Worm (Caenorhabditis elegans) whole organism, L4/young adult: ENCODE results near the gene clec-263.

Experiments
- W03F9.2 ChIP-seq: fragments of 150-350 bp; optimal IDR thresholded peaks from 2 replicates; lab custom pipeline; 2014; ENCODE audit warnings: missing biosample characterization, missing genetic modification characterization
- dao-5 ChIP-seq: sonication (generic microtip); optimal IDR thresholded peaks from 2 replicates; lab custom pipeline; 2016; ENCODE audit warnings: missing genotype, missing genetic modification characterization, moderate library complexity, missing compliant biosample characterization
- him-1 ChIP-seq: sonication (generic microtip); optimal IDR thresholded peaks from 2 replicates; lab custom pipeline; 2016; ENCODE audit warnings: missing genotype, missing genetic modification reagents, missing genetic modification characterization, missing compliant biosample characterization

Gene clec-263

DNA sequence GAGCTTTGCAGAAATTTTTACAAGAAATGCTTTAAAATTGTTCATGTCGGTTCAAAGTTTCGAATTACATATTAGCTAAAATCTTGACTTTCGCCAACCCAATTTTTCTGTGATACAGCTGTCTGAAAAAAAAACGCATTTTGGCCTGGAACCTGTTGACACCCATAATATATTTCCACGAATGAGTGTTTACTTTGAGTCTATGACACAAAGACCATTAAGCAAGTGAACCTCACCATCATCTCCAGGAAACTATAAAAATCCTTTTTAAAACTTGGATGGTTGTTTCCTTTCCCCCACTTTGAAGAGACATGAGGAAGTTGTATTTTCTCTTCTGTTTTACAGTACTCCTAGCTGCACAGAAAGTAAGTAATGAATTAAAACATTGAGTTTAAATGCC is at the start of gene clec-263:
Gene clec-263, plus strand, starts transcription at position 301 of the 400 bp plus-strand sequence.
- TF ChIP-seq him-1 (tag; lab: Kevin White, UChicago): no peak
- no peak for TF ChIP-seq dao-5 (tag; lab: Kevin White, UChicago)

DNA sequence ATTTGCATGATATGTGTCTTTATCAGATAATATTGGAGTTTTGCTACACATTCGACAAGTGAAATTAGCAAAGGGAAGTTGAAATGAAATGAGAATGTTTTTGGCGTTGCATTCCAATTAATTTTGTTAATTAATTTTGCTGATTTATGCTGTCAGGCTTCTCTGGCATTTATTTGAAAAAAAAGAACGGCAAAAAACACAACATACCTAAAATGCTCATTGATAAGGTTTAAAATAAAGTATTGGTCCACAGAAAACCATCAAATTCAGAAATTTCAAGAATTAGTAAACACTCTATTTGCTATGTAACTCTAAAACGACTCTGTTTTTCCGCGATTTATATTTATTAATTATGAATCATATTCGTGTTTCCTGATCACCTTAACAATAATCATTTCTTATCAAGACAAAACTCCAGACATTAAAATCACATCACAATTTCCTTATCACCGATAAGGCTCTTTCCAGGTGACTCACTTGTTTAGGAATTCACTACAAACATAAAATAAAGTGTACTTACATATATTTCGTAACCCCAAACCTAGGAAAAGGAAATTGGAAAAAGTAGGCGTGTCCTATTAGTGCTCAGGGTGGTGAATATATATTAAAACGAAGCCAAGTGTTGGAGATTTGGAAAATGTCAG is 48.5 kb upstream of the clec-263 start, which contains the start of the genes srh-166 and Y38H6C.24:
Gene srh-166, minus strand, starts transcription at position 51 of the 644 bp plus-strand sequence.
Gene Y38H6C.24, plus strand, starts transcription at position 620 of the 644 bp plus-strand sequence.
- no peak for TF ChIP-seq dao-5 (tag; lab: Kevin White, UChicago)

DNA sequence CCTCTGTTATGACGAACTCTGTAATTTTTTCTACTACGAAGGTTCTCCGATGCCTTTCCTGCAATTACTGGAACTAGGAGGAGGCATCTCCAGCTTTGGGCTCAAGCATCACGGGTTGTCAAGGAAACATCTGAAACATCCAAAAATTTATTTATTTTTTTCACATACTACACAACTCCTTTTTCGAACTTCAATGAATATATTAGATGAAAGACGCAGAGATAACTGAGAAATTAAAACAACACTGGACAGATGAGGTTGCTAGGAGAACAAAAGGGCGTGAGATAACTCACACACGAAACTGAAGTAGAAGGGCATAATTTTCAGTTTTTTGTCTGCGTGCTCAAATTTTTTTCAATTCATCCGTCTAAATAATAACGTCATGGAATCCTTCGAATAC is 46.9 kb upstream of the clec-263 start, which contains the start of gene Y38H6C.13:
Gene Y38H6C.13, plus strand, starts transcription at position 301 of the 400 bp plus-strand sequence.
- TF ChIP-seq dao-5 (tag; lab: Kevin White, UChicago) (no peak), W03F9.2 (tag; lab: Kevin White, UChicago) (no peak), him-1 (tag; lab: Kevin White, UChicago) (no peak)

DNA sequence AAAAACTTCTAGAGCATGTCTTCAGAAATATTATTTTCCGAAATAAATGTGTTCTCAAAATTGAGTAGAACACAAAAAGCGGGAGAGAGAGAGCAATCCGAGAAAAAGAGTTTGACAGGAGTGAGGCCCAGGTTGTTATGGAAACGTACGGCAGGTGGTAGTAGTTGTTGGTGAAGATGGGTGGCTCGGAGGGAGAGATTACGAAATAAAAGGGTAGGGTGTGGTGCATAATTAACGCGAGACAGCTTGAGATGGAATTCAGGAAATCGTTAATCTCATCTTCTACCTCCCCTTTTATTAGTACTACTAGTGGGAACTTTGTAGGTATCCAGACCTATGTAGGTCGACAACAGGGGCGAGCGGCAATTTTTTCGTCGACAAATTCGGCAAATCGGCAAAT is 40.3 kb upstream of the clec-263 start, which contains the start of gene famh-161:
Gene famh-161, minus strand, starts transcription at position 101 of the 400 bp plus-strand sequence.
- TF ChIP-seq dao-5 (tag; lab: Kevin White, UChicago) (no peak), him-1 (tag; lab: Kevin White, UChicago) (no peak), W03F9.2 (tag; lab: Kevin White, UChicago) (no peak)

DNA sequence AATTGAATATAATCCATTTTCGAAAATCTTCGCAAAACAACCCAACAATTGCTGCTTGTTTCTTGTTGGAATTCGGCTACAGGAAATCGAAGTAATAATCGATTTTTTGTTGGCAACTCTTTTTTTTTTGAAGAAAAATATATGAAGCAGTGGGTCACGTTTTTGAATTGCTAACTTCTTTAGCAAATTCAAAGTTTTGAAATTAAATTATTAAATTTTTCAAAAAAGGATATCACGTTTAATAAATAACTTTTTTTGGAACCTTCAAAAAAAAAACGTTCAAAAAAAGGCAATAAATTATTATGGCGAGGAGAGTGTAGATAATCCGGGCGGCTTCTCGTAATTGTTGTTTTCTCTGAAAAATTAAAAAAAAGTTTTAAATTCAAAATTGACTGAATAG is 38.2 kb upstream of the clec-263 start, which contains the start of gene Y38H6C.15:
Gene Y38H6C.15, minus strand, starts transcription at position 101 of the 400 bp plus-strand sequence.
- TF ChIP-seq him-1 (tag; lab: Kevin White, UChicago) (no peak), W03F9.2 (tag; lab: Kevin White, UChicago) (no peak), dao-5 (tag; lab: Kevin White, UChicago) (no peak)

DNA sequence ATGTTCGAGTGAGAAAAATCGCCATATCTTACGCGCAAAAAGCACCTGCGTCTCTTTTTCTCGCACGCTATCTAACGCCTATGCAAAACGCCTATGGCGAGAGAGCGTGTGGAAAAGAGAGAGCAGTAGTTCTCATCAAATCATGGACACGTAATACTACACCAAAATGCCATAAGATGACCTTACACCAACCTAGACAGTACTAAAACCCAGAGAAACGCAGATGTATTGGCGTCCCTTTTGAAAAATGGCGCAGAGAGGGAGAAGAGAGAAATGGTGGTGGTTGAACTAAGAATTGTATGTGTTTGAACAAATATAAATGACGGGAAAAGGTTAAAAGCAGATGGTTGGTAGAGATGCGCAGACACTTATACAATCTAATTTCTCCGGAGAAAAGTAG is 35.4 kb upstream of the clec-263 start, which contains the start of gene Y38H6C.16:
Gene Y38H6C.16, minus strand, starts transcription at position 293 of the 400 bp plus-strand sequence.
- TF ChIP-seq W03F9.2 (tag; lab: Kevin White, UChicago) (no peak), him-1 (tag; lab: Kevin White, UChicago) (no peak), dao-5 (tag; lab: Kevin White, UChicago) (no peak)

DNA sequence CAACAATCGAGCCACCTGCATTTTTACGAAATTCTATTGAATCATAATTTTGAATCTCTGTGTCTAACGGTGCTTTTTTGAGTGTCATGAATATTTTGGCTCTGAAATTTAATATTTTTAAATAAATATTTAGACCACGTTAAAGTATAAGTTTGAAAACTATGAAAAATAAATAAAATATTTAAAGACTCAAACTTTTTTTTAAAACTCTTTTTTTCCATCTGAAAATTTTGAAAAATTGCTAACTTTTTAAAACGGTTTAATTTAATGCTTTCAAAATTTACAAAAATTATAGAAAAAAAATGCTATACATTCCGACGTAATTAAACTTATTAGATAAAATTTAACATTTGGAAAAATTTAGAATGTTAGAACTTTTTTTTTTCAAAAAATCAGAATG is 30.3 kb upstream of the clec-263 start, which contains the start of gene slc-36.3:
Gene slc-36.3, minus strand, starts transcription at position 101 of the 400 bp plus-strand sequence.
- no peak for TF ChIP-seq dao-5 (tag; lab: Kevin White, UChicago)
- TF ChIP-seq W03F9.2 (tag; lab: Kevin White, UChicago): no peak
- TF ChIP-seq him-1 (tag; lab: Kevin White, UChicago): no peak

DNA sequence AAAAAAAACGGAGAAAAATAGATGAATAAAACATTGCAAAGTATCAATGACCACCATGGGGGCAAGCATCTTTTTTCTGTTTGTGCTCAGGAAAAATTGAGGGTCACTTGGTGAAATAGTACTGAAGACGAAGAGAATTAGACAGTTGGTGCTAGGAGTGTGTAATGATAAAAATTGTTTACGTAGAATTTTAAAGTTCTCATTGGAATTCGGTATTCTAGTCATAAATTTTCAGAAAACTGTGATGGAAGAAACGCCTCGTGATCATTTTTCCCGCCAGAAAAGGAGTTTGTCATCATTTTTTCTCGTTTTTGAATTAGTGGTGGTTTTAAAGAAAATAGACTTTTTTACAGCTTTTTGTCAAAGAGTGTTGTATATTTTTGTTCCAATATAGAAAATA is 29.8 kb upstream of the clec-263 start:
- no peak for TF ChIP-seq him-1 (tag; lab: Kevin White, UChicago)
- TF ChIP-seq W03F9.2 (tag; lab: Kevin White, UChicago): no peak
- no peak for TF ChIP-seq dao-5 (tag; lab: Kevin White, UChicago)

DNA sequence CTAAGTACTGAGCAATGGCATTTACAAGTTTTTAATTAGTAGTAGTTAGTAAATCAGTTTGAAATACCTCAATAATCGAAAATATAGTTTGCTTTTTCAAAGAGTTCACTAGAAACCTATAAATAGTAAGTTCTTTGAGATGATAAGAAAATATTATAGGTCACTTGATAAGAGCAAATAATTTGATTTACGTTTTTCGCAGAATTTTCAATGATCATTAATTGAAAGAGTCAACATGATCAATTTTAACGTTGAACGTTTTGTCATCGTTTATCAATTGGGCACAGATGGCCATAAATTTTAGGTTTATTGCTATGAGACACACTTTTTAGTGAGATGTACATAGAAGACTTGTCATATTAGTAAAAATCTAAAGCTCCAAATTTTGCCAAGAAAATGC is 28.7 kb upstream of the clec-263 start:
- TF ChIP-seq W03F9.2 (tag; lab: Kevin White, UChicago) (no peak), him-1 (tag; lab: Kevin White, UChicago) (no peak), dao-5 (tag; lab: Kevin White, UChicago) (no peak)

DNA sequence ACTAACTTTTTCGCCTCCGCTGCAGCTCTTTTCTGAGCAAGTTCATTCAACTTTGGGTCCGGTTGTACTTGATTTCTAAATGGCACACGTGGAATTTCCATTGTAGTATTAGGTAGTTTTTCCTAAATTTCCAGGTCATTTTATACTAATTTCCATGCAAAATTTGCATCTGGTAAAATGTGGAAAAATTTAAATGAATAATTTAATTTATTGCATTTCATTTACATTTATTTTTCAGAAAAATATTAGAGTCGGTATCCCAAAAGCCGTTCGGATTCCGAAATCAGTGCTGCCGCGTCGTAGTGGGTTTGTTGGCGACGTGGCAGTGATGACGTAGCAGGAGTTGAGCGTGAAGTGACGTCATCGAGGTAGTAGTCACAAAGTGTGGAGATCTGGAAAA is 27.4 kb upstream of the clec-263 start, which contains the start of gene Y38H6C.18:
Gene Y38H6C.18, minus strand, starts transcription at position 101 of the 400 bp plus-strand sequence.
- TF ChIP-seq W03F9.2 (tag; lab: Kevin White, UChicago) (no peak), dao-5 (tag; lab: Kevin White, UChicago) (no peak), him-1 (tag; lab: Kevin White, UChicago) (no peak)

DNA sequence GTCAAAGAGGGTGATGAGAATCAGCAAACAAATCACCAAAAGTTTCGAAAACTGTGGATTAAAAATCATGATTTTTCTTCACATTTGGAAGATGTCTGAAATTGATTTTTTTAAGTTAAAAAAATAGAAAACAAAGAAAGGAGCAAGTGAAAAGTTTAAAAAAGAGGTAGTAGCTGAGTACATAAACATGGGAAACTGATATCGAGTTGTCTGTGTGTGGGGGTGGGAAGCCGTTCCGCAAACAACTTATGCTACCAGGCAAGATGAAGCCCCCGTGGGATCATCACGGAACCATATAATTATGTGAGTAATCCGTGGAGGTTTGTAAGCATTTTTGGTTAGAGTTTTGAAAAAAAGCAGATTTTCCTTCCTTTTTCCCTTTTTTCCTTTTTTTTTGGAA is 23.3 kb upstream of the clec-263 start, which contains the start of gene Y38H6C.20:
Gene Y38H6C.20, minus strand, starts transcription at position 101 of the 400 bp plus-strand sequence.
- TF ChIP-seq dao-5 (tag; lab: Kevin White, UChicago) (no peak), him-1 (tag; lab: Kevin White, UChicago) (no peak), W03F9.2 (tag; lab: Kevin White, UChicago) (no peak)

DNA sequence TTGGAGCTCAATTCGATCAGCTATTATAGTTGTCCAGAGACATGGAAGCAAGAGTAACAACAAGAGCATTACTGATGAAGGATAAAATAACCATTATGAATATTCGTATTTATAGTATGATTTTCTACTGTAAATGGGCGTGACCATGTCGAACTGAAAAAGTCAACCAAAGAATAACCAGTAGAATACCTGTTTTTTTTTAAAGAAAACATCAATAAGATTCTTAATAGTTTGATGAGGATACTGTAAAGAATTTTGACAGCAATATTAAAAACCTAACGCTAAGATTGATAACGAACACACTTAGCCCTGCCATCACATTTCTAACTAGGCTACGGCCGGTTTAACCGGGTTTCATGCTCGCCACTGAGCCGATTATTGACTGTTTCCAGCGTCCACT is 21.4 kb upstream of the clec-263 start, which contains the start of gene vmo-1:
Gene vmo-1, minus strand, starts transcription at position 101 of the 400 bp plus-strand sequence.
- no peak for TF ChIP-seq him-1 (tag; lab: Kevin White, UChicago)
- TF ChIP-seq dao-5 (tag; lab: Kevin White, UChicago): no peak
- TF ChIP-seq W03F9.2 (tag; lab: Kevin White, UChicago): no peak

DNA sequence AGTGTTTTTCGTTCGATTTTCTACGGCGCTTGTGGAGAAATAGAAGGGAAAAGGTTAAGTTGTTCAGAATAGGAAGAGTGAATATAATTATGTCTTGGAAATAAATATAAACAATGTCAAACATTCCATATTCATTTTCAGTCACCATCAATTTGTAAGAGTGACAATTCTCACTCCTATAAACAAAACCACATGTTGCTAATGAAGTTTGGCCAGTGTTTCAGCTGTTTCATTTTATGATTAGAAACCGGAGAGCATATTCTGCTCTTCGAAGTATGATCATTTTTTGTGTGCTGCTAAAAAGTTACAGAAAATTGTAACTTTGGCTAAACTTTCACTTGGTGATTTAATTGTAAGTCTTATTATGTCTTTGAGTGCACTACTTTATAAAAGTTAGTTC is 19.3 kb upstream of the clec-263 start, which contains the start of gene Y38H6C.21:
Gene Y38H6C.21, minus strand, starts transcription at position 148 of the 400 bp plus-strand sequence.
- no peak for TF ChIP-seq dao-5 (tag; lab: Kevin White, UChicago)
- no peak for TF ChIP-seq him-1 (tag; lab: Kevin White, UChicago)
- no peak for TF ChIP-seq W03F9.2 (tag; lab: Kevin White, UChicago)
